Fruit fly (Drosophila melanogaster) Kc167 (cell line): ENCODE results near the gene Grip163.

Experiments
- Myc ChIP-seq: fragments of >200 bp; optimal IDR thresholded peaks from 2 replicates; lab custom pipeline; 2017; ENCODE audit warnings: missing external identifiers
- Sin3A ChIP-seq: fragments of >200 bp; optimal IDR thresholded peaks from 2 replicates; lab custom pipeline; 2018; ENCODE audit warnings: missing external identifiers
- h ChIP-seq: fragments of >200 bp; optimal IDR thresholded peaks from 3 replicates; lab custom pipeline; 2018; ENCODE audit warnings: missing external identifiers
- insv ChIP-seq: fragments of >200 bp; optimal IDR thresholded peaks from 3 replicates; lab custom pipeline; 2018; ENCODE audit warnings: missing external identifiers
- psq ChIP-seq: fragments of >200 bp; optimal IDR thresholded peaks from 2 replicates; lab custom pipeline; 2017; ENCODE audit warnings: missing external identifiers
- ttk ChIP-seq: sonication (Bioruptor generic); optimal IDR thresholded peaks from 2 replicates; lab custom pipeline; 2017; ENCODE audit warnings: missing external identifiers

- no peak for TF ChIP-seq h (lab: Kevin White, UChicago)
- no peak for TF ChIP-seq Myc (lab: Kevin White, UChicago)
- no peak for TF ChIP-seq Sin3A
- TF ChIP-seq psq, result no peak
- no peak for TF ChIP-seq insv (lab: Kevin White, UChicago)
- no peak for TF ChIP-seq ttk (lab: Kevin White, UChicago)
Measured at dm6 chr3L:12030521-12030920, 32.6 kb upstream of the Grip163 start.
